Worm (Caenorhabditis elegans): ENCODE results near the gene emb-1.

The emb-1 gene

ce11 chrIII:5147445-5147844, 25.8 kb upstream of the emb-1 start:
- TF ChIP-seq daf-16 (GFP tag; optimal IDR thresholded peaks at IDR 0.05) (no peak), daf-16 (tag; optimal IDR thresholded peaks at IDR 0.05) (peak; percentile 43), F44E2.7 (GFP tag; IDR thresholded peaks at IDR 0.05) (no peak), madf-5 (GFP tag; IDR thresholded peaks at IDR 0.05) (no peak), pqm-1 (tag; optimal IDR thresholded peaks at IDR 0.05) (peak; percentile 35), unc-62 (GFP tag; optimal IDR thresholded peaks at IDR 0.05 in 1 of 2) (peak in 1 of 2 experiments; percentile 83), unc-62 (tag; optimal IDR thresholded peaks at IDR 0.05) (no peak), ceh-20 (GFP tag; IDR thresholded peaks at IDR 0.05) (no peak)

ce11 chrIII:5149478-5149877, 23.8 kb upstream of the emb-1 start, which contains the start of gene Y54H5A.2:
TSS of gene Y54H5A.2 (minus strand) at chrIII:5149578.
- TF ChIP-seq unc-62 (GFP tag; optimal IDR thresholded peaks at IDR 0.05 in 1 of 2) = peak in 1 of 2 experiments; percentile 9
- TF ChIP-seq unc-62 (tag; optimal IDR thresholded peaks at IDR 0.05) = no peak
- no peak for TF ChIP-seq daf-12 (tag; optimal IDR thresholded peaks at IDR 0.05)
- TF ChIP-seq lir-3 (tag; optimal IDR thresholded peaks at IDR 0.05) = no peak

- no peak for TF ChIP-seq jun-1 (tag; optimal IDR thresholded peaks at IDR 0.05)
- TF ChIP-seq ceh-44 (GFP tag; IDR thresholded peaks at IDR 0.05) = no peak
- TF ChIP-seq hif-1 (tag; optimal IDR thresholded peaks at IDR 0.05) = no peak
- TF ChIP-seq lin-39 (tag; optimal IDR thresholded peaks at IDR 0.05) = no peak
- no peak for TF ChIP-seq nhr-10 (tag; optimal IDR thresholded peaks at IDR 0.05)
- no peak for TF ChIP-seq nhr-111 (GFP tag; optimal IDR thresholded peaks at IDR 0.05)
- TF ChIP-seq lin-29 (GFP tag; IDR thresholded peaks at IDR 0.05) = no peak
- TF ChIP-seq nhr-25 (tag; optimal IDR thresholded peaks at IDR 0.05; ENCODE audit: borderline replicate concordance, insufficient read depth) = no peak
- no peak for TF ChIP-seq ZK546.5 (tag; optimal IDR thresholded peaks at IDR 0.05)
Observed at ce11 chrIII:5150012-5150411, 23.2 kb upstream of the emb-1 start.

- TF ChIP-seq mxl-2 (GFP tag; conservative IDR thresholded peaks at IDR 0.05) = no peak
Observed at ce11 chrIII:5150980-5151379, 22.3 kb upstream of the emb-1 start.

ce11 chrIII:5153137-5153536, 20.1 kb upstream of the emb-1 start, which contains the start of the genes rbm-42 and grwd-1:
TSS of gene rbm-42 (minus strand) at chrIII:5153229.
TSS of gene grwd-1 (plus strand) at chrIII:5153464.
- peak; percentile 6 for TF ChIP-seq hlh-30 (tag; optimal IDR thresholded peaks at IDR 0.05; ENCODE audit: insufficient read depth)
- TF ChIP-seq daf-16 (GFP tag; optimal IDR thresholded peaks at IDR 0.05) = no peak
- TF ChIP-seq daf-16 (tag; optimal IDR thresholded peaks at IDR 0.05) = peak; percentile 13
- TF ChIP-seq mep-1 (tag; optimal IDR thresholded peaks at IDR 0.05) = peak; percentile 29
- peak; percentile 37; the same call in 1 of the 2 replicates for TF ChIP-seq lin-38 (GFP tag; IDR thresholded peaks at IDR 0.05)
- TF ChIP-seq lin-29 (GFP tag; IDR thresholded peaks at IDR 0.05) = no peak
- no peak for TF ChIP-seq ZK337.2 (GFP tag; IDR thresholded peaks at IDR 0.05)
- TF ChIP-seq lsy-2 (tag; optimal IDR thresholded peaks at IDR 0.05) = peak in 1 of 2 experiments; percentile 62
- TF ChIP-seq mes-2 (tag; optimal IDR thresholded peaks at IDR 0.05; ENCODE audit: poor library complexity, severe bottlenecking) = peak; percentile 49
- TF ChIP-seq dve-1 (tag; optimal IDR thresholded peaks at IDR 0.05; ENCODE audit: insufficient read depth) = peak; percentile 26
- TF ChIP-seq dpl-1 (GFP tag; optimal IDR thresholded peaks at IDR 0.05) = peak; percentile 30
- no peak for TF ChIP-seq snpc-4 (tag; optimal IDR thresholded peaks at IDR 0.05)

ce11 chrIII:5155393-5155792, 17.8 kb upstream of the emb-1 start:
- no peak for TF ChIP-seq ceh-82 (tag; optimal IDR thresholded peaks at IDR 0.05)
- no peak for TF ChIP-seq hif-1 (tag; optimal IDR thresholded peaks at IDR 0.05)
- 0 out of 2 replicates have a peak, but pooled peaks have one; percentile 11 for TF ChIP-seq ctbp-1 (GFP tag; IDR thresholded peaks at IDR 0.05)
- 0 out of 2 replicates have a peak, but pooled peaks have one; percentile 12 for TF ChIP-seq lin-38 (GFP tag; IDR thresholded peaks at IDR 0.05)
- no peak for TF ChIP-seq nhr-237 (tag; optimal IDR thresholded peaks at IDR 0.05)
- no peak for TF ChIP-seq Y48G9A.11 (GFP tag; IDR thresholded peaks at IDR 0.05)
- TF ChIP-seq F49E8.2 (tag; optimal IDR thresholded peaks at IDR 0.05; ENCODE audit: borderline replicate concordance) = no peak
- no peak for TF ChIP-seq pqm-1 (tag; optimal IDR thresholded peaks at IDR 0.05)
- TF ChIP-seq unc-130 (GFP tag; optimal IDR thresholded peaks at IDR 0.05) = no peak
- no peak for TF ChIP-seq rbr-2 (tag; optimal IDR thresholded peaks at IDR 0.05)
- peak; percentile 7 for TF ChIP-seq mes-2 (tag; optimal IDR thresholded peaks at IDR 0.05; ENCODE audit: poor library complexity, severe bottlenecking)
- TF ChIP-seq nhr-48 (tag; optimal IDR thresholded peaks at IDR 0.05) = no peak
- TF ChIP-seq lim-7 (GFP tag; IDR thresholded peaks at IDR 0.05) = no peak

Data from whole organism, L4 larva.